Fruit fly (Drosophila melanogaster): ENCODE results near the gene CG31407.
A peak's percentile ranks its signal among the peaks of the same experiment; 100 is the strongest.

CG31407 gene

dm6 chr3R:10001174-10001789 is 23.7 kb downstream of the CG31407 start, which contains the start of gene CG5359:
Gene CG5359, minus strand, starts transcription at chr3R:10001276.
- TF ChIP-seq CG8478 (optimal IDR thresholded peaks at IDR 0.05) (no peak), Bdp1 (GFP tag; optimal IDR thresholded peaks at IDR 0.05) (no peak), CG6272 (GFP tag; IDR thresholded peaks at IDR 0.05) (no peak), CkIIα-i1 (GFP tag; IDR thresholded peaks at IDR 0.05) (no peak), CG4424 (GFP tag; optimal IDR thresholded peaks at IDR 0.05) (no peak), dati (GFP tag; IDR thresholded peaks at IDR 0.05) (no peak), CG14710 (tag; optimal IDR thresholded peaks at IDR 0.05) (no peak), kay (GFP tag; optimal IDR thresholded peaks at IDR 0.05) (no peak), CG6689 (GFP tag; IDR thresholded peaks at IDR 0.05) (no peak), CG12236 (GFP tag; optimal IDR thresholded peaks at IDR 0.05) (no peak), CG8765 (GFP tag; IDR thresholded peaks at IDR 0.05) (no peak), CG31224 (GFP tag; IDR thresholded peaks at IDR 0.05) (no peak), stwl (tag; optimal IDR thresholded peaks at IDR 0.05) (peak; percentile 68), ase (GFP tag; IDR thresholded peaks at IDR 0.05) (no peak), Six4 (GFP tag; optimal IDR thresholded peaks at IDR 0.05) (no peak), CG7745 (tag; optimal IDR thresholded peaks at IDR 0.05) (no peak), CG1602 (GFP tag; optimal IDR thresholded peaks at IDR 0.05) (no peak), danr (GFP tag; IDR thresholded peaks at IDR 0.05) (no peak), pzg (GFP tag; optimal IDR thresholded peaks at IDR 0.05) (peak; percentile 92), CrebB (tag; optimal IDR thresholded peaks at IDR 0.05) (no peak), CG12299 (tag; optimal IDR thresholded peaks at IDR 0.05) (no peak), CG34376 (GFP tag; optimal IDR thresholded peaks at IDR 0.05) (no peak), CG9609 (GFP tag; optimal IDR thresholded peaks at IDR 0.05) (no peak), chinmo (GFP tag; IDR thresholded peaks at IDR 0.05; ENCODE audit: partially characterized antibody) (no peak), amos (GFP tag; IDR thresholded peaks at IDR 0.05; ENCODE audit: partially characterized antibody) (peak; percentile 49; the same call in 1 of the 2 replicates), lola (GFP tag; optimal IDR thresholded peaks at IDR 0.05) (no peak), CG17361 (GFP tag; IDR thresholded peaks at IDR 0.05) (no peak), YL-1 (GFP tag; optimal IDR thresholded peaks at IDR 0.05) (peak; percentile 37), E2f1 (GFP tag; IDR thresholded peaks at IDR 0.05) (peak; percentile 92), dimm (GFP tag; IDR thresholded peaks at IDR 0.05) (no peak), CG2199 (GFP tag; IDR thresholded peaks at IDR 0.05) (no peak), Sin3A (optimal IDR thresholded peaks at IDR 0.05) (peak; percentile 31), fd3F (GFP tag; optimal IDR thresholded peaks at IDR 0.05) (no peak), D19B (GFP tag; optimal IDR thresholded peaks at IDR 0.05) (no peak), CG6791 (GFP tag; IDR thresholded peaks at IDR 0.05; ENCODE audit: partially characterized antibody) (no peak), CG3838 (GFP tag; optimal IDR thresholded peaks at IDR 0.05) (no peak), odd (GFP tag; optimal IDR thresholded peaks at IDR 0.05) (no peak), chn (GFP tag; optimal IDR thresholded peaks at IDR 0.05) (no peak), Hr3 (GFP tag; optimal IDR thresholded peaks at IDR 0.05) (no peak), CG1529 (GFP tag; optimal IDR thresholded peaks at IDR 0.05) (no peak), B-H1 (GFP tag; IDR thresholded peaks at IDR 0.05) (no peak), Dip3 (GFP tag; optimal IDR thresholded peaks at IDR 0.05) (no peak), Fer3 (tag; optimal IDR thresholded peaks at IDR 0.05) (no peak), Fer1 (GFP tag; optimal IDR thresholded peaks at IDR 0.05) (no peak), CG7928 (GFP tag; optimal IDR thresholded peaks at IDR 0.05) (no peak), knrl (GFP tag; IDR thresholded peaks at IDR 0.05; ENCODE audit: partially characterized antibody) (peak; percentile 32; the same call in 1 of the 3 replicates), sr (GFP tag; IDR thresholded peaks at IDR 0.05) (no peak), ken (GFP tag; IDR thresholded peaks at IDR 0.05) (no peak), Hmr (GFP tag; optimal IDR thresholded peaks at IDR 0.05) (no peak), CG17568 (GFP tag; optimal IDR thresholded peaks at IDR 0.05) (no peak), gro (GFP tag; optimal IDR thresholded peaks at IDR 0.05) (no peak), cas (GFP tag; IDR thresholded peaks at IDR 0.05) (no peak)

Measured in whole organism, embryonic.